Fruit fly (Drosophila melanogaster) whole organism, embryonic: ENCODE data around the gene CG44437.

Experiments used
- BEAF-32 ChIP-seq: fragments of 200-800 bp; sonication (Bioruptor generic); optimal IDR thresholded peaks from 3 replicates; lab custom pipeline; 2017; ENCODE audit warnings: missing biosample characterization, missing genetic modification characterization, mild to moderate bottlenecking, moderate library complexity, missing genetic modification reagents
- CG10147 ChIP-seq: fragments of 200-800 bp; sonication (Bioruptor generic); optimal IDR thresholded peaks from 2 replicates; lab custom pipeline; 2019; ENCODE audit warnings: missing biosample characterization, mild to moderate bottlenecking, missing genetic modification characterization, moderate library complexity
- CG10274 ChIP-seq: fragments of 200-800 bp; sonication (Bioruptor generic); optimal IDR thresholded peaks from 3 replicates; lab custom pipeline; 2017; ENCODE audit warnings: missing biosample characterization, mild to moderate bottlenecking, missing genetic modification characterization
- CG10431 ChIP-seq: fragments of 200-800 bp; sonication (Bioruptor generic); optimal IDR thresholded peaks from 3 replicates; lab custom pipeline; 2018; ENCODE audit warnings: missing biosample characterization, mild to moderate bottlenecking, missing genetic modification characterization
- CG11085 ChIP-seq: fragments of 200-800 bp; sonication (Bioruptor generic); IDR thresholded peaks from 2 replicates; pipeline ENCODE4 v1.3.6; 2022; ENCODE audit warnings: missing biosample characterization, missing genetic modification characterization
- CG11247 ChIP-seq: fragments of 200-800 bp; sonication (Bioruptor generic); IDR thresholded peaks from 2 replicates; pipeline ENCODE4 v1.3.6; 2022; ENCODE audit warnings: missing biosample characterization, missing genetic modification characterization
- CG11560 ChIP-seq: fragments of 200-800 bp; sonication (Bioruptor generic); IDR thresholded peaks from 3 replicates; pipeline ENCODE4 v1.3.6; 2022; ENCODE audit warnings: missing biosample characterization, missing genetic modification characterization
- CG12236 ChIP-seq: fragments of 200-800 bp; sonication (Bioruptor generic); optimal IDR thresholded peaks from 2 replicates; lab custom pipeline; 2016; ENCODE audit warnings: missing biosample characterization, missing genetic modification characterization
- CG13287 ChIP-seq: fragments of 200-800 bp; sonication (Bioruptor generic); IDR thresholded peaks from 2 replicates; pipeline ENCODE4 v1.3.6; 2022; ENCODE audit warnings: missing biosample characterization, missing genetic modification characterization; ENCODE audit not compliant: partially characterized antibody
- CG13624 ChIP-seq: fragments of 200-800 bp; sonication (Bioruptor generic); optimal IDR thresholded peaks from 2 replicates; lab custom pipeline; 2016; ENCODE audit warnings: missing biosample characterization, missing genetic modification characterization
- CG16815 ChIP-seq: fragments of 200-800 bp; sonication (Bioruptor generic); optimal IDR thresholded peaks from 3 replicates; lab custom pipeline; 2017; ENCODE audit warnings: missing biosample characterization, mild to moderate bottlenecking, missing genetic modification characterization
- CG2875 ChIP-seq: fragments of 200-800 bp; sonication (Bioruptor generic); optimal IDR thresholded peaks from 2 replicates; lab custom pipeline; 2017; ENCODE audit warnings: missing biosample characterization, mild to moderate bottlenecking, missing genetic modification characterization, missing genetic modification reagents
- CG34224 ChIP-seq: fragments of 200-800 bp; sonication (Bioruptor generic); IDR thresholded peaks from 3 replicates; pipeline ENCODE4 v1.3.6; 2022; ENCODE audit warnings: missing biosample characterization, missing genetic modification characterization; ENCODE audit not compliant: partially characterized antibody
- CG3838 ChIP-seq: fragments of 200-800 bp; sonication (Bioruptor generic); optimal IDR thresholded peaks from 3 replicates; lab custom pipeline; 2016; ENCODE audit warnings: missing biosample characterization, missing genetic modification characterization
- CG7839 ChIP-seq: fragments of 200-800 bp; sonication (Bioruptor generic); optimal IDR thresholded peaks from 3 replicates; lab custom pipeline; 2018; ENCODE audit warnings: missing biosample characterization, mild to moderate bottlenecking, missing genetic modification characterization, moderate library complexity
- CG9876 ChIP-seq: fragments of 200-800 bp; sonication (Bioruptor generic); optimal IDR thresholded peaks from 2 replicates; lab custom pipeline; 2016; ENCODE audit warnings: missing biosample characterization, missing genetic modification characterization
- CHES-1-like ChIP-seq: fragments of 200-800 bp; sonication (Bioruptor generic); optimal IDR thresholded peaks from 2 replicates; lab custom pipeline; 2016; ENCODE audit warnings: missing biosample characterization, missing genetic modification characterization
- D19B ChIP-seq: fragments of 200-800 bp; sonication (Bioruptor generic); optimal IDR thresholded peaks from 2 replicates; lab custom pipeline; 2017; ENCODE audit warnings: missing biosample characterization, mild to moderate bottlenecking, missing genetic modification characterization
- Doc3 ChIP-seq: fragments of 200-800 bp; sonication (Bioruptor generic); IDR thresholded peaks from 3 replicates; pipeline ENCODE4 v1.3.6; 2022; ENCODE audit warnings: missing biosample characterization, missing genetic modification characterization; ENCODE audit not compliant: partially characterized antibody
- Dref ChIP-seq: fragments of 200-800 bp; sonication (Bioruptor generic); IDR thresholded peaks from 2 replicates; pipeline ENCODE4 v1.3.6; 2022; ENCODE audit warnings: missing biosample characterization, missing genetic modification characterization
- ERR ChIP-seq: fragments of 200-800 bp; sonication (Bioruptor generic); optimal IDR thresholded peaks from 2 replicates; lab custom pipeline; 2016; ENCODE audit warnings: missing biosample characterization, missing genetic modification characterization
- HmgZ ChIP-seq: fragments of 200-800 bp; sonication (Bioruptor generic); optimal IDR thresholded peaks from 2 replicates; lab custom pipeline; 2018; ENCODE audit warnings: missing biosample characterization, mild to moderate bottlenecking, missing genetic modification characterization
- Kr ChIP-seq: fragments of 200-800 bp; sonication (Bioruptor generic); optimal IDR thresholded peaks from 2 replicates; lab custom pipeline; 2017; ENCODE audit warnings: missing biosample characterization, mild to moderate bottlenecking, missing genetic modification characterization
- Lhr ChIP-seq: fragments of 200-800 bp; sonication (Bioruptor generic); optimal IDR thresholded peaks from 3 replicates; lab custom pipeline; 2017; ENCODE audit warnings: mild to moderate bottlenecking, missing biosample characterization, missing genetic modification reagents, missing genetic modification characterization
- Mes4 ChIP-seq: fragments of 200-800 bp; sonication (Bioruptor generic); optimal IDR thresholded peaks from 2 replicates; lab custom pipeline; 2016; ENCODE audit warnings: missing biosample characterization, missing genetic modification characterization
- NFAT ChIP-seq: fragments of 200-800 bp; sonication (Bioruptor generic); IDR thresholded peaks from 2 replicates; pipeline ENCODE4 v1.3.6; 2022; ENCODE audit warnings: missing biosample characterization, missing genetic modification characterization
- Pdp1 ChIP-seq, 2 experiments: fragments of 200-800 bp; sonication (Bioruptor generic); optimal IDR thresholded peaks; 3 replicates each; lab custom pipeline; 2016; ENCODE audit warnings: missing biosample characterization in 2 of 2, missing genetic modification characterization in 2 of 2, mild to moderate bottlenecking in 1 of 2, moderate library complexity in 1 of 2
- Rfx ChIP-seq: fragments of 200-800 bp; sonication (Bioruptor generic); IDR thresholded peaks from 2 replicates; pipeline ENCODE4 v1.3.6; 2022; ENCODE audit warnings: missing biosample characterization, missing genetic modification characterization
- Sry-β ChIP-seq: fragments of 200-800 bp; sonication (Bioruptor generic); optimal IDR thresholded peaks from 2 replicates; lab custom pipeline; 2018; ENCODE audit warnings: missing biosample characterization, mild to moderate bottlenecking, missing genetic modification characterization, moderate library complexity
- Taf1 ChIP-seq: fragments of 200-800 bp; sonication (Bioruptor generic); IDR thresholded peaks from 2 replicates; pipeline ENCODE4 v1.3.6; 2022; ENCODE audit warnings: missing biosample characterization, missing genetic modification characterization
- Xbp1 ChIP-seq: fragments of 200-800 bp; sonication (Bioruptor generic); optimal IDR thresholded peaks from 3 replicates; lab custom pipeline; 2016; ENCODE audit warnings: missing biosample characterization, mild to moderate bottlenecking, missing genetic modification characterization
- ap ChIP-seq: fragments of 200-800 bp; sonication (Bioruptor generic); IDR thresholded peaks from 2 replicates; pipeline ENCODE4 v1.3.6; 2022; ENCODE audit warnings: missing biosample characterization, missing genetic modification characterization
- bbx ChIP-seq: fragments of 200-800 bp; sonication (Bioruptor generic); IDR thresholded peaks from 2 replicates; pipeline ENCODE4 v1.3.6; 2022; ENCODE audit warnings: missing biosample characterization, missing genetic modification characterization; ENCODE audit not compliant: partially characterized antibody
- cad ChIP-seq: fragments of >200 bp; optimal IDR thresholded peaks from 2 replicates; lab custom pipeline; 2017; ENCODE audit warnings: missing biosample characterization, missing genetic modification characterization
- croc ChIP-seq: fragments of 200-800 bp; sonication (Bioruptor generic); conservative IDR thresholded peaks from 3 replicates; pipeline ENCODE4 v1.3.6; 2022; ENCODE audit warnings: missing biosample characterization, missing genetic modification characterization
- crol ChIP-seq: fragments of 200-800 bp; sonication (Bioruptor generic); IDR thresholded peaks from 2 replicates; pipeline ENCODE4 v1.3.6; 2022; ENCODE audit warnings: missing biosample characterization, missing genetic modification characterization
- dm ChIP-seq: fragments of 200-800 bp; sonication (Bioruptor generic); optimal IDR thresholded peaks from 3 replicates; lab custom pipeline; 2016; ENCODE audit warnings: missing biosample characterization, missing genetic modification characterization
- eve ChIP-seq, 2 experiments: fragments of >200 bp; optimal IDR thresholded peaks; 2 replicates each; lab custom pipeline; 2017; ENCODE audit warnings: missing biosample characterization in 2 of 2, missing genetic modification characterization in 2 of 2
- ewg ChIP-seq: fragments of 200-800 bp; sonication (Bioruptor generic); optimal IDR thresholded peaks from 3 replicates; lab custom pipeline; 2017; ENCODE audit warnings: mild to moderate bottlenecking, missing biosample characterization, missing genetic modification reagents, missing genetic modification characterization
- exex ChIP-seq: fragments of 200-800 bp; sonication (Bioruptor generic); optimal IDR thresholded peaks from 4 replicates; lab custom pipeline; 2018; ENCODE audit warnings: missing biosample characterization, mild to moderate bottlenecking, missing genetic modification characterization, moderate library complexity
- fd102C ChIP-seq: fragments of 200-800 bp; sonication (Bioruptor generic); optimal IDR thresholded peaks from 2 replicates; lab custom pipeline; 2018; ENCODE audit warnings: missing biosample characterization, mild to moderate bottlenecking, missing genetic modification characterization, moderate library complexity
- kni ChIP-seq: fragments of 200-800 bp; sonication (Bioruptor generic); optimal IDR thresholded peaks from 3 replicates; lab custom pipeline; 2017; ENCODE audit warnings: mild to moderate bottlenecking, missing biosample characterization, missing genetic modification reagents, missing genetic modification characterization
- luna ChIP-seq: fragments of 200-800 bp; sonication (Bioruptor generic); optimal IDR thresholded peaks from 2 replicates; lab custom pipeline; 2016; ENCODE audit warnings: missing biosample characterization, missing genetic modification characterization
- nau ChIP-seq: fragments of 200-800 bp; sonication (Bioruptor generic); optimal IDR thresholded peaks from 3 replicates; lab custom pipeline; 2017; ENCODE audit warnings: missing biosample characterization, mild to moderate bottlenecking, missing genetic modification characterization, missing genetic modification reagents
- trem ChIP-seq: fragments of 200-800 bp; optimal IDR thresholded peaks from 3 replicates; lab custom pipeline; 2019; ENCODE audit warnings: missing biosample characterization, mild to moderate bottlenecking, missing genetic modification characterization, moderate library complexity
- yki ChIP-seq: fragments of >200 bp; optimal IDR thresholded peaks from 3 replicates; lab custom pipeline; 2018
- zfh2 ChIP-seq: fragments of 200-800 bp; sonication (Bioruptor generic); optimal IDR thresholded peaks from 2 replicates; lab custom pipeline; 2016; ENCODE audit warnings: missing biosample characterization, missing genetic modification characterization

The CG44437 gene

dm6 chrX:13233811-13234737 is 32.0 kb upstream of the CG44437 start (continued):
- TF ChIP-seq Xbp1 (GFP tag; lab: Kevin White, UChicago) (peak; percentile 73), ewg (GFP tag; lab: Kevin White, UChicago) (peak; percentile 51), Dref (GFP tag; lab: Robert Waterston, UW) (no peak), CG13287 (GFP tag; lab: Robert Waterston, UW) (no peak), CG12236 (GFP tag; lab: Kevin White, UChicago) (peak; percentile 62), CG11247 (GFP tag; lab: Robert Waterston, UW) (peak; percentile 78), CG10147 (GFP tag; lab: Kevin White, UChicago) (peak; percentile 46), kni (GFP tag; lab: Kevin White, UChicago) (peak; percentile 48), CG16815 (GFP tag; lab: Kevin White, UChicago) (peak; percentile 88), BEAF-32 (GFP tag; lab: Kevin White, UChicago) (no peak), CG34224 (GFP tag; lab: Robert Waterston, UW) (no peak), Mes4 (GFP tag; lab: Kevin White, UChicago) (peak; percentile 72), CG11085 (peak; percentile 65), CG10431 (GFP tag; lab: Kevin White, UChicago) (peak; percentile 29), cad (GFP tag; lab: Kevin White, UChicago) (no peak), Rfx (GFP tag; lab: Robert Waterston, UW) (peak; percentile 73), CG11560 (tag; lab: Robert Waterston, UW) (peak; percentile 58; the same call in 1 of the 3 replicates), exex (tag; lab: Kevin White, UChicago) (no peak), Pdp1 (GFP tag; optimal IDR thresholded peaks at IDR 0.05; lab: Kevin White, UChicago) (peak; percentile 86 to 88), crol (GFP tag; lab: Robert Waterston, UW) (peak; percentile 94), dm (GFP tag; lab: Kevin White, UChicago) (peak; percentile 52), yki (lab: Kevin White, UChicago) (no peak), luna (GFP tag; lab: Kevin White, UChicago) (no peak), Kr (peak; percentile 86), CG9876 (GFP tag; lab: Kevin White, UChicago) (peak; percentile 62), D19B (GFP tag; lab: Kevin White, UChicago) (peak; percentile 22), zfh2 (GFP tag; lab: Kevin White, UChicago) (peak; percentile 18), CHES-1-like (peak; percentile 77), croc (GFP tag; lab: Robert Waterston, UW) (peak; percentile 89), CG13624 (GFP tag; lab: Kevin White, UChicago) (peak; percentile 83), Lhr (GFP tag; lab: Kevin White, UChicago) (peak; percentile 52), Doc3 (GFP tag; lab: Robert Waterston, UW) (no peak), eve (GFP tag; optimal IDR thresholded peaks at IDR 0.05; lab: Kevin White, UChicago) (peak; percentile 74 to 94)

dm6 chrX:13232406-13233195 is 30.5 kb upstream of the CG44437 start:
- TF ChIP-seq ap (GFP tag; lab: Robert Waterston, UW) (peak; percentile 84), HmgZ (peak; percentile 44), bbx (no peak), CG10274 (GFP tag; lab: Kevin White, UChicago) (peak; percentile 34), CG3838 (GFP tag; lab: Kevin White, UChicago) (no peak), trem (tag; lab: Kevin White, UChicago) (no peak), nau (GFP tag; lab: Kevin White, UChicago) (peak; percentile 37), NFAT (GFP tag; lab: Robert Waterston, UW) (peak; percentile 53; the same call in 1 of the 2 replicates), Kr (no peak), Sry-β (GFP tag; lab: Kevin White, UChicago) (no peak), fd102C (GFP tag; lab: Kevin White, UChicago) (no peak), ERR (GFP tag; lab: Kevin White, UChicago) (peak; percentile 2), CG7839 (peak; percentile 77), Taf1 (GFP tag; lab: Robert Waterston, UW) (peak; percentile 60), CG2875 (GFP tag; lab: Kevin White, UChicago) (peak; percentile 59)
